Worm (Caenorhabditis elegans): Measurements from ENCODE around the gene T24C4.3.

The T24C4.3 gene

ce11 chrIII:832855-833504 lies 39.3 kb downstream of the T24C4.3 start, which contains the start of gene zip-2:
zip-2 (plus strand) TSS chrIII:832982.
- no peak for TF ChIP-seq him-1 (tag; optimal IDR thresholded peaks at IDR 0.05)
- TF ChIP-seq W03F9.2 (tag; optimal IDR thresholded peaks at IDR 0.05), result no peak
- no peak for TF ChIP-seq dao-5 (tag; optimal IDR thresholded peaks at IDR 0.05)

ce11 chrIII:831961-832360 lies 40.3 kb downstream of the T24C4.3 start, which contains the start of gene ceeh-1:
ceeh-1 (minus strand) TSS chrIII:832277.
- TF ChIP-seq W03F9.2 (tag; optimal IDR thresholded peaks at IDR 0.05) (no peak), dao-5 (tag; optimal IDR thresholded peaks at IDR 0.05) (no peak), him-1 (tag; optimal IDR thresholded peaks at IDR 0.05) (no peak)

ce11 chrIII:825256-825655 lies 47.0 kb downstream of the T24C4.3 start:
- TF ChIP-seq dao-5 (tag; optimal IDR thresholded peaks at IDR 0.05) (no peak), W03F9.2 (tag; optimal IDR thresholded peaks at IDR 0.05) (no peak), him-1 (tag; optimal IDR thresholded peaks at IDR 0.05) (no peak)

ce11 chrIII:822546-823272 lies 49.6 kb downstream of the T24C4.3 start, which contains the start of gene clec-149:
clec-149 (plus strand) TSS chrIII:823222.
- no peak for TF ChIP-seq him-1 (tag; optimal IDR thresholded peaks at IDR 0.05)
- TF ChIP-seq W03F9.2 (tag; optimal IDR thresholded peaks at IDR 0.05), result no peak

Measured in whole organism, L4/young adult.